Fruit fly (Drosophila melanogaster): ENCODE measurements around the gene CG12355.
A peak's percentile ranks its signal among the peaks of the same experiment; 100 is the strongest.

The CG12355 gene

dm6 chr3L:15508233-15508632 lies 12.9 kb upstream of the CG12355 start, which contains the start of gene CG7841 (continued):
- TF ChIP-seq wor (GFP tag; IDR thresholded peaks at IDR 0.05) (peak; percentile 88), CG11093 (GFP tag; IDR thresholded peaks at IDR 0.05) (peak; percentile 79; the same call in 2 of the 3 replicates), kay (GFP tag; optimal IDR thresholded peaks at IDR 0.05) (peak; percentile 93), Myb (GFP tag; optimal IDR thresholded peaks at IDR 0.05) (peak; percentile 87), cad (GFP tag; optimal IDR thresholded peaks at IDR 0.05) (no peak), Xrp1 (GFP tag; IDR thresholded peaks at IDR 0.05) (peak; percentile 98), ftz-f1 (GFP tag; optimal IDR thresholded peaks at IDR 0.05) (peak; percentile 66), CG30020 (tag; optimal IDR thresholded peaks at IDR 0.05) (peak; percentile 89), zf30C (GFP tag; optimal IDR thresholded peaks at IDR 0.05) (peak; percentile 63), Fer3 (tag; optimal IDR thresholded peaks at IDR 0.05) (peak; percentile 98), CG13287 (GFP tag; IDR thresholded peaks at IDR 0.05; ENCODE audit: partially characterized antibody) (peak; percentile 42; the same call in 1 of the 2 replicates), CG2889 (GFP tag; IDR thresholded peaks at IDR 0.05) (peak; percentile 86), CG4820 (GFP tag; optimal IDR thresholded peaks at IDR 0.05) (peak; percentile 100), Meics (GFP tag; optimal IDR thresholded peaks at IDR 0.05) (peak; percentile 98), her (GFP tag; optimal IDR thresholded peaks at IDR 0.05) (peak; percentile 96), pum (GFP tag; optimal IDR thresholded peaks at IDR 0.05) (peak; percentile 95), Hand (GFP tag; optimal IDR thresholded peaks at IDR 0.05) (peak; percentile 99), ci (GFP tag; IDR thresholded peaks at IDR 0.05) (peak; percentile 99), sqz (GFP tag; optimal IDR thresholded peaks at IDR 0.05) (peak; percentile 97), CG31365 (tag; optimal IDR thresholded peaks at IDR 0.05) (peak; percentile 94), Pdp1 (GFP tag; optimal IDR thresholded peaks at IDR 0.05) (peak; percentile 93 to 97), chm (GFP tag; IDR thresholded peaks at IDR 0.05) (peak; percentile 98), zen (tag; optimal IDR thresholded peaks at IDR 0.05) (peak; percentile 91), Poxn (GFP tag; IDR thresholded peaks at IDR 0.05) (no peak), gcm (GFP tag; optimal IDR thresholded peaks at IDR 0.05) (peak; percentile 99), CG31224 (GFP tag; IDR thresholded peaks at IDR 0.05) (peak; percentile 89), CG10959 (GFP tag; IDR thresholded peaks at IDR 0.05) (peak; percentile 94; the same call in 1 of the 2 replicates), jigr1 (GFP tag; IDR thresholded peaks at IDR 0.05) (no peak; the same call in 1 of the 3 replicates), scrt (GFP tag; optimal IDR thresholded peaks at IDR 0.05) (peak; percentile 98), CG16863 (GFP tag; optimal IDR thresholded peaks at IDR 0.05) (peak; percentile 96), so (GFP tag; IDR thresholded peaks at IDR 0.05) (peak; percentile 98), hth (optimal IDR thresholded peaks at IDR 0.05) (no peak), vnd (GFP tag; IDR thresholded peaks at IDR 0.05; ENCODE audit: partially characterized antibody) (no peak), gsb-n (tag; optimal IDR thresholded peaks at IDR 0.05) (peak; percentile 98), salm (tag; optimal IDR thresholded peaks at IDR 0.05) (peak; percentile 98), danr (GFP tag; IDR thresholded peaks at IDR 0.05) (peak; percentile 89), chinmo (GFP tag; IDR thresholded peaks at IDR 0.05; ENCODE audit: partially characterized antibody) (no peak), mirr (GFP tag; optimal IDR thresholded peaks at IDR 0.05) (peak; percentile 99), Sry-δ (GFP tag; optimal IDR thresholded peaks at IDR 0.05) (peak; percentile 73), CG10565 (GFP tag; optimal IDR thresholded peaks at IDR 0.05) (peak; percentile 94), schlank (tag; optimal IDR thresholded peaks at IDR 0.05) (peak; percentile 97), E2f1 (GFP tag; IDR thresholded peaks at IDR 0.05) (peak; percentile 93), CG16779 (GFP tag; IDR thresholded peaks at IDR 0.05) (peak; percentile 93), run (tag; optimal IDR thresholded peaks at IDR 0.05) (peak; percentile 97), Awh (GFP tag; IDR thresholded peaks at IDR 0.05) (peak; percentile 97), CG14441 (GFP tag; IDR thresholded peaks at IDR 0.05) (peak; percentile 91; the same call in 1 of the 2 replicates), CG4424 (GFP tag; optimal IDR thresholded peaks at IDR 0.05) (peak; percentile 97), row (GFP tag; IDR thresholded peaks at IDR 0.05) (peak; percentile 99), ham (GFP tag; IDR thresholded peaks at IDR 0.05) (peak; percentile 78; the same call in 1 of the 2 replicates), hkb (optimal IDR thresholded peaks at IDR 0.05) (no peak), hkb (GFP tag; IDR thresholded peaks at IDR 0.05) (peak; percentile 99), ken (GFP tag; IDR thresholded peaks at IDR 0.05) (peak; percentile 93)
